Fruit fly (Drosophila melanogaster) whole organism, embryonic: ENCODE measurements around the gene CG4951.
A peak's percentile ranks its signal among the peaks of the same experiment; 100 is the strongest.

Experiments used
- Aef1 ChIP-seq: fragments of 200-800 bp; sonication (Bioruptor generic); IDR thresholded peaks from 3 replicates; pipeline ENCODE4 v1.3.6; 2022; ENCODE audit warnings: missing biosample characterization, missing genetic modification characterization
- BEAF-32 ChIP-seq: fragments of 200-800 bp; sonication (Bioruptor generic); optimal IDR thresholded peaks from 3 replicates; lab custom pipeline; 2017; ENCODE audit warnings: missing biosample characterization, missing genetic modification characterization, mild to moderate bottlenecking, moderate library complexity, missing genetic modification reagents
- C15 ChIP-seq: fragments of 200-800 bp; sonication (Bioruptor generic); IDR thresholded peaks from 3 replicates; pipeline ENCODE4 v1.3.6; 2022; ENCODE audit warnings: missing biosample characterization, missing genetic modification characterization
- CG1024 ChIP-seq: fragments of 200-800 bp; sonication (Bioruptor generic); IDR thresholded peaks from 2 replicates; pipeline ENCODE4 v1.3.6; 2022; ENCODE audit warnings: missing biosample characterization, missing genetic modification characterization
- CG11085 ChIP-seq: fragments of 200-800 bp; sonication (Bioruptor generic); IDR thresholded peaks from 2 replicates; pipeline ENCODE4 v1.3.6; 2022; ENCODE audit warnings: missing biosample characterization, missing genetic modification characterization
- CG11695 ChIP-seq: fragments of 200-800 bp; sonication (Bioruptor generic); IDR thresholded peaks from 3 replicates; pipeline ENCODE4 v1.3.6; 2022; ENCODE audit warnings: missing biosample characterization, missing genetic modification characterization
- CG12299 ChIP-seq: fragments of 200-800 bp; sonication (Bioruptor generic); optimal IDR thresholded peaks from 2 replicates; lab custom pipeline; 2018; ENCODE audit warnings: missing biosample characterization, mild to moderate bottlenecking, missing genetic modification characterization
- CG13624 ChIP-seq: fragments of 200-800 bp; sonication (Bioruptor generic); optimal IDR thresholded peaks from 2 replicates; lab custom pipeline; 2016; ENCODE audit warnings: missing biosample characterization, missing genetic modification characterization
- CG14441 ChIP-seq: fragments of 200-800 bp; sonication (Bioruptor generic); IDR thresholded peaks from 2 replicates; pipeline ENCODE4 v1.3.6; 2022; ENCODE audit warnings: missing biosample characterization, missing genetic modification characterization
- CG14860 ChIP-seq: fragments of 200-800 bp; sonication (Bioruptor generic); IDR thresholded peaks from 3 replicates; pipeline ENCODE4 v1.3.6; 2022; ENCODE audit warnings: missing biosample characterization, missing genetic modification characterization; ENCODE audit not compliant: partially characterized antibody
- CG15479 ChIP-seq: fragments of 200-800 bp; sonication (Bioruptor generic); optimal IDR thresholded peaks from 3 replicates; lab custom pipeline; 2019; ENCODE audit warnings: missing biosample characterization, mild to moderate bottlenecking, missing genetic modification characterization, moderate library complexity
- CG17912 ChIP-seq: fragments of 200-800 bp; sonication (Bioruptor generic); optimal IDR thresholded peaks from 2 replicates; lab custom pipeline; 2018; ENCODE audit warnings: missing biosample characterization, mild to moderate bottlenecking, missing genetic modification characterization
- CG2202 ChIP-seq: fragments of 200-800 bp; sonication (Bioruptor generic); optimal IDR thresholded peaks from 2 replicates; lab custom pipeline; 2018; ENCODE audit warnings: missing biosample characterization, mild to moderate bottlenecking, missing genetic modification characterization
- CG2889 ChIP-seq: fragments of 200-800 bp; sonication (Bioruptor generic); IDR thresholded peaks from 3 replicates; pipeline ENCODE4 v1.3.6; 2022; ENCODE audit warnings: missing biosample characterization, missing genetic modification characterization
- CG30431 ChIP-seq: fragments of 200-800 bp; sonication (Bioruptor generic); optimal IDR thresholded peaks from 2 replicates; lab custom pipeline; 2017; ENCODE audit warnings: missing biosample characterization, missing genetic modification characterization
- CG31441 ChIP-seq: fragments of 200-800 bp; sonication (Bioruptor generic); IDR thresholded peaks from 2 replicates; pipeline ENCODE4 v1.3.6; 2022; ENCODE audit warnings: missing biosample characterization, missing genetic modification characterization
- CG33213 ChIP-seq: fragments of 200-800 bp; sonication (Bioruptor generic); optimal IDR thresholded peaks from 3 replicates; lab custom pipeline; 2016; ENCODE audit warnings: missing biosample characterization, missing genetic modification characterization
- CG3847 ChIP-seq: fragments of 200-800 bp; sonication (Bioruptor generic); IDR thresholded peaks from 2 replicates; pipeline ENCODE4 v1.3.6; 2022; ENCODE audit warnings: missing biosample characterization, missing genetic modification characterization
- CG4707 ChIP-seq: fragments of 200-800 bp; sonication (Bioruptor generic); optimal IDR thresholded peaks from 2 replicates; lab custom pipeline; 2018; ENCODE audit warnings: missing biosample characterization, mild to moderate bottlenecking, missing genetic modification characterization, moderate library complexity
- CG4820 ChIP-seq: fragments of 200-800 bp; sonication (Bioruptor generic); optimal IDR thresholded peaks from 3 replicates; lab custom pipeline; 2016; ENCODE audit warnings: missing biosample characterization, missing genetic modification characterization
- CG6765 ChIP-seq: fragments of 200-800 bp; sonication (Bioruptor generic); optimal IDR thresholded peaks from 3 replicates; lab custom pipeline; 2017; ENCODE audit warnings: missing biosample characterization, mild to moderate bottlenecking, missing genetic modification characterization
- CG8388 ChIP-seq: fragments of 200-800 bp; sonication (Bioruptor generic); optimal IDR thresholded peaks from 2 replicates; lab custom pipeline; 2019; ENCODE audit warnings: missing biosample characterization, mild to moderate bottlenecking, missing genetic modification characterization, moderate library complexity
- CG9727 ChIP-seq: fragments of 200-800 bp; sonication (Bioruptor generic); optimal IDR thresholded peaks from 3 replicates; lab custom pipeline; 2017; ENCODE audit warnings: missing biosample characterization, mild to moderate bottlenecking, missing genetic modification characterization
- D19A ChIP-seq: fragments of 200-800 bp; optimal IDR thresholded peaks from 3 replicates; lab custom pipeline; 2019; ENCODE audit warnings: missing biosample characterization, mild to moderate bottlenecking, missing genetic modification characterization, moderate library complexity
- Ets65A ChIP-seq: fragments of 200-800 bp; sonication (Bioruptor generic); peaks from one replicate; lab custom pipeline; 2016; ENCODE audit warnings: missing biosample characterization, missing genetic modification characterization
- Gug ChIP-seq: fragments of 200-800 bp; sonication (Bioruptor generic); IDR thresholded peaks from 4 replicates; pipeline ENCODE4 v1.3.6; 2022; ENCODE audit warnings: missing biosample characterization, missing genetic modification characterization
- HmgZ ChIP-seq: fragments of 200-800 bp; sonication (Bioruptor generic); optimal IDR thresholded peaks from 2 replicates; lab custom pipeline; 2018; ENCODE audit warnings: missing biosample characterization, mild to moderate bottlenecking, missing genetic modification characterization
- Lim3 ChIP-seq: fragments of 200-800 bp; sonication (Bioruptor generic); IDR thresholded peaks from 2 replicates; pipeline ENCODE4 v1.3.6; 2022; ENCODE audit warnings: missing biosample characterization, missing genetic modification characterization
- Ravus ChIP-seq: fragments of 200-800 bp; sonication (Bioruptor generic); IDR thresholded peaks from 2 replicates; pipeline ENCODE4 v1.3.6; 2022; ENCODE audit warnings: missing biosample characterization, missing genetic modification characterization
- Sox102F ChIP-seq: fragments of 200-800 bp; sonication (Bioruptor generic); optimal IDR thresholded peaks from 2 replicates; lab custom pipeline; 2018; ENCODE audit warnings: missing biosample characterization, mild to moderate bottlenecking, missing genetic modification characterization, moderate library complexity
- TFAM ChIP-seq: fragments of 200-800 bp; sonication (Bioruptor generic); optimal IDR thresholded peaks from 2 replicates; lab custom pipeline; 2017; ENCODE audit warnings: missing biosample characterization, missing genetic modification characterization, inconsistent platforms
- Xbp1 ChIP-seq: fragments of 200-800 bp; sonication (Bioruptor generic); optimal IDR thresholded peaks from 3 replicates; lab custom pipeline; 2016; ENCODE audit warnings: missing biosample characterization, mild to moderate bottlenecking, missing genetic modification characterization
- br ChIP-seq: fragments of >200 bp; optimal IDR thresholded peaks from 2 replicates; lab custom pipeline; 2017
- cato ChIP-seq: fragments of 200-800 bp; sonication (Bioruptor generic); optimal IDR thresholded peaks from 2 replicates; lab custom pipeline; 2016; ENCODE audit warnings: missing biosample characterization, missing genetic modification characterization, borderline replicate concordance
- chn ChIP-seq: fragments of 200-800 bp; sonication (Bioruptor generic); optimal IDR thresholded peaks from 2 replicates; lab custom pipeline; 2016; ENCODE audit warnings: missing biosample characterization, missing genetic modification characterization
- dmrt11E ChIP-seq: fragments of 200-800 bp; sonication (Bioruptor generic); optimal IDR thresholded peaks from 3 replicates; lab custom pipeline; 2018; ENCODE audit warnings: missing biosample characterization, mild to moderate bottlenecking, missing genetic modification characterization, moderate library complexity
- hb ChIP-seq: fragments of 200-800 bp; sonication (Bioruptor generic); IDR thresholded peaks from 3 replicates; pipeline ENCODE4 v1.3.6; 2022; ENCODE audit warnings: missing biosample characterization, missing genetic modification characterization; ENCODE audit not compliant: partially characterized antibody
- insv ChIP-seq, 2 experiments: fragments of 200-800 bp; sonication (Bioruptor generic); optimal IDR thresholded peaks; 3 replicates each; lab custom pipeline; 2016 to 2018; ENCODE audit warnings: missing biosample characterization in 2 of 2, missing genetic modification characterization in 2 of 2
- lab ChIP-seq: fragments of 200-800 bp; sonication (Bioruptor generic); optimal IDR thresholded peaks from 3 replicates; lab custom pipeline; 2017; ENCODE audit warnings: missing biosample characterization, missing genetic modification characterization, mild to moderate bottlenecking, moderate library complexity, missing genetic modification reagents
- lilli ChIP-seq: fragments of 200-800 bp; sonication (Bioruptor generic); optimal IDR thresholded peaks from 3 replicates; lab custom pipeline; 2016; ENCODE audit warnings: missing biosample characterization, missing genetic modification characterization
- org-1 ChIP-seq: fragments of 200-800 bp; sonication (Bioruptor generic); optimal IDR thresholded peaks from 2 replicates; lab custom pipeline; 2017; ENCODE audit warnings: missing biosample characterization, missing genetic modification characterization
- pan ChIP-seq, 4 experiments: fragments of >200 bp in 3 of 4; fragments of 200-800 bp in 1 of 4; sonication (Bioruptor generic) in 1 of 4; optimal IDR thresholded peaks in 3 of 4; IDR thresholded peaks in 1 of 4; 2 replicates each; pipeline versions ENCODE4 v1.3.6 to Lab custom; 2017 to 2022; ENCODE audit warnings: missing biosample characterization in 2 of 4, missing genetic modification characterization in 2 of 4, mixed read lengths in 1 of 4
- row ChIP-seq: fragments of 200-800 bp; sonication (Bioruptor generic); IDR thresholded peaks from 3 replicates; pipeline ENCODE4 v1.3.6; 2022; ENCODE audit warnings: missing biosample characterization, missing genetic modification characterization
- schlank ChIP-seq: fragments of 200-800 bp; sonication (Bioruptor generic); optimal IDR thresholded peaks from 2 replicates; lab custom pipeline; 2018; ENCODE audit warnings: missing biosample characterization, mild to moderate bottlenecking, missing genetic modification characterization
- sens ChIP-seq: fragments of 200-800 bp; sonication (Bioruptor generic); peaks from one replicate; lab custom pipeline; 2016; ENCODE audit warnings: missing biosample characterization, missing genetic modification characterization
- sens-2 ChIP-seq: fragments of 200-800 bp; sonication (Bioruptor generic); IDR thresholded peaks from 2 replicates; pipeline ENCODE4 v1.3.6; 2022; ENCODE audit warnings: missing biosample characterization, missing genetic modification characterization
- sim ChIP-seq: fragments of 200-800 bp; sonication (Bioruptor generic); IDR thresholded peaks from 2 replicates; pipeline ENCODE4 v1.3.6; 2022; ENCODE audit warnings: missing biosample characterization, missing genetic modification characterization
- sug ChIP-seq: fragments of 200-800 bp; optimal IDR thresholded peaks from 2 replicates; lab custom pipeline; 2019; ENCODE audit warnings: missing biosample characterization, mild to moderate bottlenecking, missing genetic modification characterization, moderate library complexity
- trem ChIP-seq: fragments of 200-800 bp; optimal IDR thresholded peaks from 3 replicates; lab custom pipeline; 2019; ENCODE audit warnings: missing biosample characterization, mild to moderate bottlenecking, missing genetic modification characterization, moderate library complexity
- twi ChIP-seq: fragments of 200-800 bp; optimal IDR thresholded peaks from 2 replicates; lab custom pipeline; 2019; ENCODE audit warnings: missing biosample characterization, mild to moderate bottlenecking, missing genetic modification characterization, moderate library complexity
- wek ChIP-seq: fragments of 200-800 bp; sonication (Bioruptor generic); optimal IDR thresholded peaks from 3 replicates; lab custom pipeline; 2018; ENCODE audit warnings: missing biosample characterization, mild to moderate bottlenecking, missing genetic modification characterization, moderate library complexity
- zf30C ChIP-seq: fragments of 200-800 bp; sonication (Bioruptor generic); optimal IDR thresholded peaks from 3 replicates; lab custom pipeline; 2018; ENCODE audit warnings: missing biosample characterization, mild to moderate bottlenecking, missing genetic modification characterization

The CG4951 gene

dm6 chr3R:27919385-27919789 is 34.5 kb downstream of the CG4951 start, which contains the start of gene Boh1 (continued):
- peak; percentile 28; the same call in 1 of the 2 replicates for TF ChIP-seq CG14441 (GFP tag; lab: Robert Waterston, UW)
- peak; percentile 14 for TF ChIP-seq dmrt11E (tag; lab: Kevin White, UChicago)
- no peak for TF ChIP-seq CG3847
- TF ChIP-seq CG1024 (GFP tag; lab: Robert Waterston, UW), result no peak
- peak; percentile 37 for TF ChIP-seq CG6765 (GFP tag; lab: Kevin White, UChicago)
- TF ChIP-seq CG12299 (tag; lab: Kevin White, UChicago), result peak; percentile 15
- TF ChIP-seq trem (tag; lab: Kevin White, UChicago), result peak; percentile 65
- peak; percentile 8 for TF ChIP-seq twi
- peak; percentile 18 for TF ChIP-seq Sox102F
- TF ChIP-seq Xbp1 (GFP tag; lab: Kevin White, UChicago), result peak; percentile 10
- no peak for TF ChIP-seq insv (GFP tag; optimal IDR thresholded peaks at IDR 0.05; lab: Kevin White, UChicago)
- TF ChIP-seq lab (GFP tag; lab: Kevin White, UChicago), result no peak
- TF ChIP-seq TFAM (GFP tag; lab: Kevin White, UChicago), result no peak
- TF ChIP-seq BEAF-32, result peak; percentile 8
- TF ChIP-seq CG4820 (GFP tag; lab: Kevin White, UChicago), result no peak
- TF ChIP-seq sens, result peak; percentile 68
- peak; percentile 70 for TF ChIP-seq CG31441 (GFP tag; lab: Robert Waterston, UW)
- TF ChIP-seq HmgZ (tag; lab: Kevin White, UChicago), result peak; percentile 34
- TF ChIP-seq sug (tag; lab: Kevin White, UChicago), result peak; percentile 48
- TF ChIP-seq CG2889 (GFP tag; lab: Robert Waterston, UW), result no peak
- TF ChIP-seq sens-2, result no peak
- no peak for TF ChIP-seq hb (GFP tag; lab: Robert Waterston, UW)
- peak; percentile 40 for TF ChIP-seq D19A
- peak; percentile 84 for TF ChIP-seq wek (GFP tag; lab: Kevin White, UChicago)
- TF ChIP-seq Ravus (GFP tag; lab: Robert Waterston, UW), result no peak
- peak; percentile 25 for TF ChIP-seq CG15479 (GFP tag; lab: Kevin White, UChicago)
- no peak for TF ChIP-seq CG11085
- no peak for TF ChIP-seq sim (GFP tag; lab: Robert Waterston, UW)
- no peak for TF ChIP-seq zf30C (GFP tag; lab: Kevin White, UChicago)
- TF ChIP-seq CG33213 (GFP tag; lab: Kevin White, UChicago), result peak; percentile 22
- no peak for TF ChIP-seq Lim3 (GFP tag; lab: Robert Waterston, UW)
- TF ChIP-seq Ets65A (GFP tag; lab: Kevin White, UChicago), result no peak
- TF ChIP-seq C15, result no peak
- TF ChIP-seq CG9727 (GFP tag; lab: Kevin White, UChicago), result peak; percentile 12
- TF ChIP-seq Gug, result no peak
- TF ChIP-seq CG13624, result no peak
- TF ChIP-seq CG11695, result no peak
- no peak for TF ChIP-seq CG30431 (GFP tag; lab: Kevin White, UChicago)
- peak; percentile 90 for TF ChIP-seq row (GFP tag; lab: Robert Waterston, UW)
- TF ChIP-seq chn (GFP tag; lab: Kevin White, UChicago), result no peak
- TF ChIP-seq CG14860 (GFP tag; lab: Robert Waterston, UW), result no peak
- TF ChIP-seq schlank (tag; lab: Kevin White, UChicago), result no peak
- no peak for TF ChIP-seq br (lab: Kevin White, UChicago)
- no peak for TF ChIP-seq CG4707 (GFP tag; lab: Kevin White, UChicago)
- TF ChIP-seq CG17912 (GFP tag; lab: Kevin White, UChicago), result no peak
- no peak for TF ChIP-seq pan (optimal IDR thresholded peaks at IDR 0.05; lab: Kevin White, UChicago)
- TF ChIP-seq pan (GFP tag; optimal IDR thresholded peaks at IDR 0.05 in 1 of 2, IDR thresholded peaks at IDR 0.05 in 1 of 2), result no peak
- no peak for TF ChIP-seq org-1
- no peak for TF ChIP-seq cato (GFP tag; lab: Kevin White, UChicago)
- TF ChIP-seq Aef1, result no peak
- TF ChIP-seq CG8388 (GFP tag; lab: Kevin White, UChicago), result peak; percentile 24
- no peak for TF ChIP-seq CG2202
- peak; percentile 12 for TF ChIP-seq lilli (GFP tag; lab: Kevin White, UChicago)
